Fruit fly (Drosophila melanogaster) whole organism, embryonic: ENCODE data around the gene Cyp18a1.

ENCODE experiments used
- Atf-2 ChIP-seq: fragments of 200-800 bp; sonication (Bioruptor generic); optimal IDR thresholded peaks from 2 replicates; lab custom pipeline; 2016; ENCODE audit warnings: missing biosample characterization, missing genetic modification characterization
- CG10147 ChIP-seq: fragments of 200-800 bp; sonication (Bioruptor generic); optimal IDR thresholded peaks from 2 replicates; lab custom pipeline; 2019; ENCODE audit warnings: missing biosample characterization, mild to moderate bottlenecking, missing genetic modification characterization, moderate library complexity
- CG10209 ChIP-seq: fragments of 200-800 bp; sonication (Bioruptor generic); optimal IDR thresholded peaks from 3 replicates; lab custom pipeline; 2017; ENCODE audit warnings: missing biosample characterization, mild to moderate bottlenecking, missing genetic modification characterization, missing genetic modification reagents
- CG10565 ChIP-seq: fragments of 200-800 bp; sonication (Bioruptor generic); optimal IDR thresholded peaks from 3 replicates; lab custom pipeline; 2016; ENCODE audit warnings: missing biosample characterization, mild to moderate bottlenecking, missing genetic modification characterization
- CG11398 ChIP-seq: fragments of 200-800 bp; sonication (Bioruptor generic); optimal IDR thresholded peaks from 2 replicates; lab custom pipeline; 2016; ENCODE audit warnings: missing biosample characterization, missing genetic modification characterization
- CG14710 ChIP-seq: fragments of 200-800 bp; sonication (Bioruptor generic); optimal IDR thresholded peaks from 3 replicates; lab custom pipeline; 2019; ENCODE audit warnings: missing biosample characterization, mild to moderate bottlenecking, missing genetic modification characterization, moderate library complexity
- CG15011 ChIP-seq: fragments of 200-800 bp; sonication (Bioruptor generic); optimal IDR thresholded peaks from 3 replicates; lab custom pipeline; 2018; ENCODE audit warnings: missing biosample characterization, mild to moderate bottlenecking, missing genetic modification characterization
- CG1647 ChIP-seq: fragments of 200-800 bp; sonication (Bioruptor generic); optimal IDR thresholded peaks from 3 replicates; lab custom pipeline; 2016; ENCODE audit warnings: missing biosample characterization, missing genetic modification characterization
- CG17568 ChIP-seq: fragments of 200-800 bp; sonication (Bioruptor generic); optimal IDR thresholded peaks from 2 replicates; lab custom pipeline; 2018; ENCODE audit warnings: missing biosample characterization, mild to moderate bottlenecking, missing genetic modification characterization, moderate library complexity
- CG17612 ChIP-seq: fragments of 200-800 bp; sonication (Bioruptor generic); IDR thresholded peaks from 2 replicates; pipeline ENCODE4 v1.3.6; 2022; ENCODE audit warnings: missing biosample characterization, missing genetic modification characterization
- CG1832 ChIP-seq: fragments of 200-800 bp; sonication (Bioruptor generic); optimal IDR thresholded peaks from 2 replicates; lab custom pipeline; 2017; ENCODE audit warnings: missing biosample characterization, mild to moderate bottlenecking, missing genetic modification characterization, inconsistent platforms
- CG18619 ChIP-seq: fragments of 200-800 bp; sonication (Bioruptor generic); optimal IDR thresholded peaks from 3 replicates; lab custom pipeline; 2017; ENCODE audit warnings: missing biosample characterization, mild to moderate bottlenecking, missing genetic modification characterization
- CG2120 ChIP-seq: fragments of 200-800 bp; sonication (Bioruptor generic); optimal IDR thresholded peaks from 3 replicates; lab custom pipeline; 2016; ENCODE audit warnings: missing biosample characterization, missing genetic modification characterization
- CG4820 ChIP-seq: fragments of 200-800 bp; sonication (Bioruptor generic); optimal IDR thresholded peaks from 3 replicates; lab custom pipeline; 2016; ENCODE audit warnings: missing biosample characterization, missing genetic modification characterization
- CG6689 ChIP-seq: fragments of 200-800 bp; sonication (Bioruptor generic); IDR thresholded peaks from 2 replicates; pipeline ENCODE4 v1.3.6; 2022; ENCODE audit warnings: missing biosample characterization, missing genetic modification characterization
- CG7271 ChIP-seq: fragments of 200-800 bp; sonication (Bioruptor generic); optimal IDR thresholded peaks from 2 replicates; lab custom pipeline; 2018; ENCODE audit warnings: missing biosample characterization, mild to moderate bottlenecking, missing genetic modification characterization, moderate library complexity
- CG8924 ChIP-seq: fragments of 200-800 bp; optimal IDR thresholded peaks from 3 replicates; lab custom pipeline; 2019; ENCODE audit warnings: missing biosample characterization, mild to moderate bottlenecking, missing genetic modification characterization, moderate library complexity
- CG9797 ChIP-seq: fragments of 200-800 bp; sonication (Bioruptor generic); optimal IDR thresholded peaks from 3 replicates; lab custom pipeline; 2018; ENCODE audit warnings: missing biosample characterization, mild to moderate bottlenecking, missing genetic modification characterization
- CG9932 ChIP-seq: fragments of 200-800 bp; sonication (Bioruptor generic); IDR thresholded peaks from 2 replicates; pipeline ENCODE4 v1.3.6; 2022; ENCODE audit warnings: missing biosample characterization, missing genetic modification characterization
- Dbx ChIP-seq: fragments of 200-800 bp; sonication (Bioruptor generic); IDR thresholded peaks from 3 replicates; pipeline ENCODE4 v1.3.6; 2022; ENCODE audit warnings: missing biosample characterization, missing genetic modification characterization
- Dip2 ChIP-seq: fragments of 200-800 bp; sonication (Bioruptor generic); IDR thresholded peaks from 2 replicates; pipeline ENCODE4 v1.3.6; 2022; ENCODE audit warnings: missing biosample characterization, missing genetic modification characterization
- Ets65A ChIP-seq: fragments of 200-800 bp; sonication (Bioruptor generic); peaks from one replicate; lab custom pipeline; 2016; ENCODE audit warnings: missing biosample characterization, missing genetic modification characterization
- Hey ChIP-seq: fragments of 200-800 bp; sonication (Bioruptor generic); optimal IDR thresholded peaks from 3 replicates; lab custom pipeline; 2018; ENCODE audit warnings: missing biosample characterization, mild to moderate bottlenecking, missing genetic modification characterization
- HmgZ ChIP-seq: fragments of 200-800 bp; sonication (Bioruptor generic); optimal IDR thresholded peaks from 2 replicates; lab custom pipeline; 2018; ENCODE audit warnings: missing biosample characterization, mild to moderate bottlenecking, missing genetic modification characterization
- Hr51 ChIP-seq, 2 experiments: fragments of 200-800 bp; sonication (Bioruptor generic); optimal IDR thresholded peaks; 2 replicates in 1 of 2; 3 replicates in 1 of 2; lab custom pipeline; 2016 to 2018; ENCODE audit warnings: missing biosample characterization in 2 of 2, missing genetic modification characterization in 2 of 2, mild to moderate bottlenecking in 1 of 2, moderate library complexity in 1 of 2
- Lhr ChIP-seq: fragments of 200-800 bp; sonication (Bioruptor generic); optimal IDR thresholded peaks from 3 replicates; lab custom pipeline; 2017; ENCODE audit warnings: mild to moderate bottlenecking, missing biosample characterization, missing genetic modification reagents, missing genetic modification characterization
- Lpt ChIP-seq: fragments of >200 bp; optimal IDR thresholded peaks from 2 replicates; lab custom pipeline; 2018; ENCODE audit warnings: missing biosample characterization, missing genetic modification characterization
- Meics ChIP-seq: fragments of 200-800 bp; sonication (Bioruptor generic); optimal IDR thresholded peaks from 2 replicates; lab custom pipeline; 2017; ENCODE audit warnings: missing biosample characterization, mild to moderate bottlenecking, missing genetic modification characterization
- Myb ChIP-seq: fragments of 200-800 bp; sonication (Bioruptor generic); optimal IDR thresholded peaks from 2 replicates; lab custom pipeline; 2016; ENCODE audit warnings: missing biosample characterization, missing genetic modification characterization
- NK7.1 ChIP-seq: fragments of 200-800 bp; sonication (Bioruptor generic); optimal IDR thresholded peaks from 3 replicates; lab custom pipeline; 2016; ENCODE audit warnings: missing biosample characterization, missing genetic modification characterization
- PHDP ChIP-seq: fragments of 200-800 bp; sonication (Bioruptor generic); optimal IDR thresholded peaks from 3 replicates; lab custom pipeline; 2018; ENCODE audit warnings: missing biosample characterization, mild to moderate bottlenecking, missing genetic modification characterization, moderate library complexity
- Pdp1 ChIP-seq, 2 experiments: fragments of 200-800 bp; sonication (Bioruptor generic); optimal IDR thresholded peaks; 3 replicates each; lab custom pipeline; 2016; ENCODE audit warnings: missing biosample characterization in 2 of 2, missing genetic modification characterization in 2 of 2, mild to moderate bottlenecking in 1 of 2, moderate library complexity in 1 of 2
- Stat92E ChIP-seq, 3 experiments: fragments of >200 bp in 2 of 3; fragments of 200-800 bp in 1 of 3; sonication (Bioruptor generic) in 1 of 3; optimal IDR thresholded peaks; 2 replicates each; lab custom pipeline; 2017 to 2019; ENCODE audit warnings: missing biosample characterization in 3 of 3, missing genetic modification characterization in 3 of 3, mild to moderate bottlenecking in 1 of 3, moderate library complexity in 1 of 3
- Xbp1 ChIP-seq: fragments of 200-800 bp; sonication (Bioruptor generic); optimal IDR thresholded peaks from 3 replicates; lab custom pipeline; 2016; ENCODE audit warnings: missing biosample characterization, mild to moderate bottlenecking, missing genetic modification characterization
- bab2 ChIP-seq: fragments of 200-800 bp; sonication (Bioruptor generic); optimal IDR thresholded peaks from 2 replicates; lab custom pipeline; 2016; ENCODE audit warnings: missing biosample characterization, missing genetic modification characterization
- bbx ChIP-seq: fragments of 200-800 bp; sonication (Bioruptor generic); IDR thresholded peaks from 2 replicates; pipeline ENCODE4 v1.3.6; 2022; ENCODE audit warnings: missing biosample characterization, missing genetic modification characterization; ENCODE audit not compliant: partially characterized antibody
- cas ChIP-seq: fragments of 200-800 bp; sonication (Bioruptor generic); IDR thresholded peaks from 2 replicates; pipeline ENCODE4 v1.3.6; 2022; ENCODE audit warnings: missing biosample characterization, missing genetic modification characterization
- dati ChIP-seq: fragments of 200-800 bp; sonication (Bioruptor generic); IDR thresholded peaks from 2 replicates; pipeline ENCODE4 v1.3.6; 2022; ENCODE audit warnings: missing biosample characterization, missing genetic modification characterization
- eyg ChIP-seq: fragments of 200-800 bp; sonication (Bioruptor generic); optimal IDR thresholded peaks from 3 replicates; lab custom pipeline; 2016; ENCODE audit warnings: missing biosample characterization, missing genetic modification characterization
- gfzf ChIP-seq: fragments of 200-800 bp; sonication (Bioruptor generic); optimal IDR thresholded peaks from 2 replicates; lab custom pipeline; 2016; ENCODE audit warnings: missing biosample characterization, mild to moderate bottlenecking, missing genetic modification characterization, moderate library complexity
- hb ChIP-seq: fragments of 200-800 bp; sonication (Bioruptor generic); IDR thresholded peaks from 3 replicates; pipeline ENCODE4 v1.3.6; 2022; ENCODE audit warnings: missing biosample characterization, missing genetic modification characterization; ENCODE audit not compliant: partially characterized antibody
- her ChIP-seq: fragments of 200-800 bp; sonication (Bioruptor generic); optimal IDR thresholded peaks from 2 replicates; lab custom pipeline; 2016; ENCODE audit warnings: missing biosample characterization, missing genetic modification characterization
- hkb ChIP-seq, 2 experiments: fragments of 200-800 bp in 1 of 2; fragments of >200 bp in 1 of 2; sonication (Bioruptor generic) in 1 of 2; IDR thresholded peaks in 1 of 2; optimal IDR thresholded peaks in 1 of 2; 2 replicates each; pipeline versions ENCODE4 v1.3.6 to Lab custom; 2017 to 2022; ENCODE audit warnings: missing biosample characterization in 1 of 2, missing genetic modification characterization in 1 of 2
- oc ChIP-seq: fragments of 200-800 bp; sonication (Bioruptor generic); optimal IDR thresholded peaks from 2 replicates; lab custom pipeline; 2018; ENCODE audit warnings: missing biosample characterization, mild to moderate bottlenecking, missing genetic modification characterization, moderate library complexity
- pros ChIP-seq: fragments of 200-800 bp; sonication (Bioruptor generic); optimal IDR thresholded peaks from 3 replicates; lab custom pipeline; 2019; ENCODE audit warnings: missing biosample characterization, mild to moderate bottlenecking, missing genetic modification characterization, moderate library complexity
- pzg ChIP-seq: fragments of 200-800 bp; sonication (Bioruptor generic); optimal IDR thresholded peaks from 3 replicates; lab custom pipeline; 2018; ENCODE audit warnings: missing biosample characterization, mild to moderate bottlenecking, missing genetic modification characterization, moderate library complexity
- trh ChIP-seq: fragments of 200-800 bp; sonication (Bioruptor generic); optimal IDR thresholded peaks from 2 replicates; lab custom pipeline; 2016; ENCODE audit warnings: missing biosample characterization, missing genetic modification characterization
- zfh1 ChIP-seq: fragments of 200-800 bp; sonication (Bioruptor generic); IDR thresholded peaks from 3 replicates; pipeline ENCODE4 v1.3.6; 2022; ENCODE audit warnings: missing biosample characterization, missing genetic modification characterization

Gene Cyp18a1

dm6 chrX:18646855-18647699, 45.8 kb downstream of the Cyp18a1 start, which contains the start of gene Rip11 (continued):
- TF ChIP-seq oc (tag; lab: Kevin White, UChicago) (peak; percentile 54), CG14710 (no peak), CG10565 (GFP tag; lab: Kevin White, UChicago) (no peak), cas (GFP tag; lab: Robert Waterston, UW) (no peak), pros (GFP tag; lab: Kevin White, UChicago) (no peak), Atf-2 (GFP tag; lab: Kevin White, UChicago) (no peak), Lpt (GFP tag; lab: Kevin White, UChicago) (no peak), CG17612 (no peak), Hey (tag; lab: Kevin White, UChicago) (no peak), dati (GFP tag; lab: Robert Waterston, UW) (no peak), HmgZ (tag; lab: Kevin White, UChicago) (peak; percentile 16), CG9932 (GFP tag; lab: Robert Waterston, UW) (peak; percentile 67), Ets65A (GFP tag; lab: Kevin White, UChicago) (peak; percentile 85), Myb (GFP tag; lab: Kevin White, UChicago) (peak; percentile 8), CG15011 (GFP tag; lab: Kevin White, UChicago) (no peak), Xbp1 (GFP tag; lab: Kevin White, UChicago) (peak; percentile 19), trh (GFP tag; lab: Kevin White, UChicago) (no peak), hb (GFP tag; lab: Robert Waterston, UW) (no peak), CG1832 (peak; percentile 62), bbx (peak; percentile 56; the same call in 1 of the 2 replicates), Stat92E (GFP tag; optimal IDR thresholded peaks at IDR 0.05; lab: Kevin White, UChicago) (no peak), CG18619 (GFP tag; lab: Kevin White, UChicago) (no peak), CG8924 (tag; lab: Kevin White, UChicago) (peak; percentile 15), PHDP (tag; lab: Kevin White, UChicago) (peak; percentile 37), CG10209 (GFP tag; lab: Kevin White, UChicago) (peak; percentile 2), pzg (GFP tag; lab: Kevin White, UChicago) (peak; percentile 36), zfh1 (GFP tag; lab: Robert Waterston, UW) (peak; percentile 43; the same call in 1 of the 3 replicates), gfzf (GFP tag; lab: Kevin White, UChicago) (peak; percentile 66), CG11398 (GFP tag; lab: Kevin White, UChicago) (no peak), NK7.1 (GFP tag; lab: Kevin White, UChicago) (peak; percentile 51), CG7271 (no peak), Pdp1 (GFP tag; optimal IDR thresholded peaks at IDR 0.05; lab: Kevin White, UChicago) (peak in 1 of 2 experiments; percentile 37), Lhr (GFP tag; lab: Kevin White, UChicago) (no peak), Hr51 (GFP tag; optimal IDR thresholded peaks at IDR 0.05; lab: Kevin White, UChicago) (peak in 1 of 2 experiments; percentile 26), bab2 (no peak), CG17568 (GFP tag; lab: Kevin White, UChicago) (no peak), hkb (optimal IDR thresholded peaks at IDR 0.05; lab: Kevin White, UChicago) (no peak), hkb (GFP tag; IDR thresholded peaks at IDR 0.05; lab: Robert Waterston, UW) (peak; percentile 41; the same call in 1 of the 2 replicates), CG9797 (GFP tag; lab: Kevin White, UChicago) (peak; percentile 41), CG1647 (GFP tag; lab: Kevin White, UChicago) (no peak), Dip2 (GFP tag; lab: Robert Waterston, UW) (no peak), her (peak; percentile 21), CG10147 (GFP tag; lab: Kevin White, UChicago) (no peak), CG4820 (GFP tag; lab: Kevin White, UChicago) (no peak), CG2120 (GFP tag; lab: Kevin White, UChicago) (peak; percentile 51), Meics (GFP tag; lab: Kevin White, UChicago) (peak; percentile 20), CG6689 (GFP tag; lab: Robert Waterston, UW) (peak; percentile 54), Dbx (peak; percentile 24; the same call in 2 of the 3 replicates), eyg (GFP tag; lab: Kevin White, UChicago) (no peak)
